Fruit fly (Drosophila melanogaster): Measurements from ENCODE around the gene CG5664.

DNA sequence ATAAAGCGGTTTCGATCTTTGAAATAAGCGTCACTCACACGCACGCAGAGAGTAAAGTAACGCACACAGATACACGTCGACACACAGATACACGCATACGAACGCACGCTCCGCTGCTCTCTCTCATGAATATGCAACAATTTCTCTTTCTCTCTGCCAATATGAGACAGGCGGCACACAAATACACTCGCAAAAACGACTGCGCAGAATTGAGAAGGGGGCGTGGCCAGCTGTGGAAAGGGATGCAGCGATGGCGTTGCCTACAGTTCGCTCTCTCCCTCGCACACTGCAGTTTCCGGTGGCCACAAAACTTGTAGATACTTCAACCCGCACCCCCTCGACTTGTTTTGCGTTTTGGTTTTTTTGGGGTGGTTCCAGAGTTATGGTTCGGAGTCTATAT lies 38.5 kb upstream of the CG5664 start:
- TF ChIP-seq row (GFP tag; IDR thresholded peaks at IDR 0.05) (no peak), CG10366 (GFP tag; IDR thresholded peaks at IDR 0.05) (peak; percentile 24; the same call in 1 of the 2 replicates), wdn (GFP tag; IDR thresholded peaks at IDR 0.05) (no peak), crc (GFP tag; optimal IDR thresholded peaks at IDR 0.05) (no peak), az2 (GFP tag; optimal IDR thresholded peaks at IDR 0.05) (no peak)
